Fruit fly (Drosophila melanogaster) Kc167 (cell line): Measurements from ENCODE around the gene gce.

Experiments
- Myc ChIP-seq: fragments of >200 bp; optimal IDR thresholded peaks from 2 replicates; lab custom pipeline; 2017; ENCODE audit warnings: missing external identifiers
- Sin3A ChIP-seq: fragments of >200 bp; optimal IDR thresholded peaks from 2 replicates; lab custom pipeline; 2018; ENCODE audit warnings: missing external identifiers
- h ChIP-seq: fragments of >200 bp; optimal IDR thresholded peaks from 3 replicates; lab custom pipeline; 2018; ENCODE audit warnings: missing external identifiers
- insv ChIP-seq: fragments of >200 bp; optimal IDR thresholded peaks from 3 replicates; lab custom pipeline; 2018; ENCODE audit warnings: missing external identifiers
- psq ChIP-seq: fragments of >200 bp; optimal IDR thresholded peaks from 2 replicates; lab custom pipeline; 2017; ENCODE audit warnings: missing external identifiers
- ttk ChIP-seq: sonication (Bioruptor generic); optimal IDR thresholded peaks from 2 replicates; lab custom pipeline; 2017; ENCODE audit warnings: missing external identifiers

dm6 chrX:15304211-15304610, 6.6 kb downstream of the gce start:
- no peak for TF ChIP-seq psq
- no peak for TF ChIP-seq h (lab: Kevin White, UChicago)
- TF ChIP-seq Myc (lab: Kevin White, UChicago), result no peak
- no peak for TF ChIP-seq insv (lab: Kevin White, UChicago)
- no peak for TF ChIP-seq ttk (lab: Kevin White, UChicago)
- TF ChIP-seq Sin3A, result no peak
